Worm (Caenorhabditis elegans) whole organism, late embryonic: ENCODE data around the gene mbk-2.

ENCODE experiments used
- C08G9.2 ChIP-seq: sonication (generic microtip); optimal IDR thresholded peaks from 2 replicates; lab custom pipeline; 2016; ENCODE audit warnings: mild to moderate bottlenecking, missing genetic modification characterization, moderate library complexity, missing compliant biosample characterization
- C38D4.7 ChIP-seq: fragments of 200-800 bp; sonication (Bioruptor generic); optimal IDR thresholded peaks from 2 replicates; lab custom pipeline; 2018; ENCODE audit warnings: mild to moderate bottlenecking, missing genetic modification characterization, moderate library complexity, missing compliant biosample characterization
- K02D7.2 ChIP-seq: sonication (generic microtip); optimal IDR thresholded peaks from 2 replicates; lab custom pipeline; 2017; ENCODE audit warnings: mild to moderate bottlenecking, missing genetic modification characterization, missing compliant biosample characterization
- T23F11.4 ChIP-seq: fragments of 200-800 bp; sonication (Bioruptor generic); optimal IDR thresholded peaks from 2 replicates; lab custom pipeline; 2018; ENCODE audit warnings: mild to moderate bottlenecking, missing genetic modification characterization, missing compliant biosample characterization
- ama-1 ChIP-seq: fragments of 150-350 bp; optimal IDR thresholded peaks from 2 replicates; lab custom pipeline; 2014
- ceh-2 ChIP-seq: sonication (generic microtip); optimal IDR thresholded peaks from 2 replicates; lab custom pipeline; 2016; ENCODE audit warnings: missing genotype, missing genetic modification characterization, missing compliant biosample characterization
- ceh-22 ChIP-seq: sonication (generic microtip); optimal IDR thresholded peaks from 2 replicates; lab custom pipeline; 2017; ENCODE audit warnings: missing biosample characterization, missing genetic modification characterization
- ceh-34 ChIP-seq: sonication (generic microtip); optimal IDR thresholded peaks from 2 replicates; lab custom pipeline; 2016; ENCODE audit warnings: mild to moderate bottlenecking, missing genetic modification characterization, missing compliant biosample characterization
- ceh-45 ChIP-seq: fragments of 200-800 bp; sonication (Bioruptor generic); IDR thresholded peaks from 2 replicates; pipeline ENCODE4 v1.3.6; 2022; ENCODE audit warnings: missing genetic modification reagents, missing genetic modification characterization, missing compliant biosample characterization
- ceh-48 ChIP-seq: sonication (generic microtip); optimal IDR thresholded peaks from 2 replicates; lab custom pipeline; 2016; ENCODE audit warnings: missing genetic modification characterization, inconsistent platforms, missing compliant biosample characterization
- ceh-9 ChIP-seq: sonication (generic microtip); optimal IDR thresholded peaks from 2 replicates; lab custom pipeline; 2016; ENCODE audit warnings: mild to moderate bottlenecking, missing genetic modification characterization, inconsistent platforms, missing compliant biosample characterization
- dve-1 ChIP-seq: sonication (generic microtip); optimal IDR thresholded peaks from 2 replicates; lab custom pipeline; 2017; ENCODE audit warnings: antibody characterized with exemption, mild to moderate bottlenecking, missing genetic modification characterization, missing compliant biosample characterization
- elt-2 ChIP-seq: sonication (generic microtip); optimal IDR thresholded peaks from 2 replicates; lab custom pipeline; 2016; ENCODE audit warnings: missing genetic modification reagents, missing genetic modification characterization, missing compliant biosample characterization
- fax-1 ChIP-seq: sonication (generic microtip); optimal IDR thresholded peaks from 2 replicates; lab custom pipeline; 2016; ENCODE audit warnings: missing genotype, missing genetic modification characterization, missing compliant biosample characterization
- fkh-6 ChIP-seq: sonication (generic microtip); optimal IDR thresholded peaks from 2 replicates; lab custom pipeline; 2016; ENCODE audit warnings: missing genetic modification characterization, missing compliant biosample characterization
- gmeb-2 ChIP-seq: sonication (generic microtip); optimal IDR thresholded peaks from 2 replicates; lab custom pipeline; 2016; ENCODE audit warnings: missing genetic modification characterization, inconsistent platforms, missing compliant biosample characterization
- hlh-30 ChIP-seq: sonication (generic microtip); optimal IDR thresholded peaks from 2 replicates; lab custom pipeline; 2017; ENCODE audit warnings: antibody characterized with exemption, missing genetic modification characterization, missing compliant biosample characterization; ENCODE audit not compliant: insufficient read depth
- hlh-6 ChIP-seq: sonication (generic microtip); optimal IDR thresholded peaks from 2 replicates; lab custom pipeline; 2016; ENCODE audit warnings: missing genotype, missing genetic modification characterization, missing compliant biosample characterization
- lim-6 ChIP-seq: sonication (generic microtip); optimal IDR thresholded peaks from 2 replicates; lab custom pipeline; 2016; ENCODE audit warnings: missing genetic modification characterization, missing compliant biosample characterization
- madf-2 ChIP-seq: sonication (generic microtip); optimal IDR thresholded peaks from 2 replicates; lab custom pipeline; 2017; ENCODE audit warnings: missing genetic modification characterization, missing compliant biosample characterization
- mec-3 ChIP-seq: sonication (generic microtip); optimal IDR thresholded peaks from 2 replicates; lab custom pipeline; 2016; ENCODE audit warnings: borderline replicate concordance, missing genetic modification characterization, missing compliant biosample characterization
- nhr-232 ChIP-seq: sonication (generic microtip); optimal IDR thresholded peaks from 2 replicates; lab custom pipeline; 2016; ENCODE audit warnings: missing genetic modification characterization, missing compliant biosample characterization
- npax-4 ChIP-seq: sonication (generic microtip); optimal IDR thresholded peaks from 2 replicates; lab custom pipeline; 2016; ENCODE audit warnings: missing genetic modification characterization, missing compliant biosample characterization
- odd-2 ChIP-seq: sonication (generic microtip); optimal IDR thresholded peaks from 2 replicates; lab custom pipeline; 2017; ENCODE audit warnings: antibody characterized with exemption, mild to moderate bottlenecking, missing genetic modification characterization, missing compliant biosample characterization
- pat-9 ChIP-seq: fragments of 200-800 bp; sonication (Bioruptor generic); optimal IDR thresholded peaks from 2 replicates; lab custom pipeline; 2018; ENCODE audit warnings: mild to moderate bottlenecking, missing genetic modification characterization, moderate library complexity, missing compliant biosample characterization
- pha-2 ChIP-seq: sonication (generic microtip); optimal IDR thresholded peaks from 2 replicates; lab custom pipeline; 2017; ENCODE audit warnings: mild to moderate bottlenecking, missing genetic modification characterization, missing compliant biosample characterization
- pha-4 ChIP-seq: fragments of 150-350 bp; optimal IDR thresholded peaks from 2 replicates; lab custom pipeline; 2018; ENCODE audit warnings: missing biosample characterization, missing genetic modification reagents, missing genetic modification characterization
- pqm-1 ChIP-seq: sonication (generic microtip); optimal IDR thresholded peaks from 2 replicates; lab custom pipeline; 2016; ENCODE audit warnings: missing genetic modification characterization, missing compliant biosample characterization
- pros-1 ChIP-seq: fragments of 150-350 bp; optimal IDR thresholded peaks from 2 replicates; lab custom pipeline; 2014; ENCODE audit warnings: missing biosample characterization, missing genetic modification reagents, missing genetic modification characterization
- rnt-1 ChIP-seq: sonication (generic microtip); optimal IDR thresholded peaks from 2 replicates; lab custom pipeline; 2016; ENCODE audit warnings: missing genetic modification characterization, missing compliant biosample characterization
- sox-4 ChIP-seq: sonication (generic microtip); optimal IDR thresholded peaks from 2 replicates; lab custom pipeline; 2017; ENCODE audit warnings: mild to moderate bottlenecking, missing genetic modification characterization, inconsistent platforms, missing compliant biosample characterization
- tbx-7 ChIP-seq: sonication (generic microtip); optimal IDR thresholded peaks from 2 replicates; lab custom pipeline; 2016; ENCODE audit warnings: missing genotype, missing genetic modification characterization, missing compliant biosample characterization
- unc-3 ChIP-seq, 2 experiments: fragments of 200-800 bp in 1 of 2; sonication (Bioruptor generic) in 1 of 2; sonication (generic microtip) in 1 of 2; conservative IDR thresholded peaks in 1 of 2; optimal IDR thresholded peaks in 1 of 2; 2 replicates each; pipeline versions ENCODE4 v1.3.6 to Lab custom; 2016 to 2022; ENCODE audit warnings: missing compliant biosample characterization in 2 of 2, missing genetic modification characterization in 2 of 2, missing genetic modification reagents in 1 of 2
- unc-55 ChIP-seq: sonication (generic microtip); optimal IDR thresholded peaks from 2 replicates; lab custom pipeline; 2017; ENCODE audit warnings: missing biosample characterization, missing genetic modification reagents, missing genetic modification characterization
- zip-5 ChIP-seq: sonication (generic microtip); optimal IDR thresholded peaks from 2 replicates; lab custom pipeline; 2016; ENCODE audit warnings: missing genetic modification characterization, missing compliant biosample characterization

The mbk-2 gene

DNA sequence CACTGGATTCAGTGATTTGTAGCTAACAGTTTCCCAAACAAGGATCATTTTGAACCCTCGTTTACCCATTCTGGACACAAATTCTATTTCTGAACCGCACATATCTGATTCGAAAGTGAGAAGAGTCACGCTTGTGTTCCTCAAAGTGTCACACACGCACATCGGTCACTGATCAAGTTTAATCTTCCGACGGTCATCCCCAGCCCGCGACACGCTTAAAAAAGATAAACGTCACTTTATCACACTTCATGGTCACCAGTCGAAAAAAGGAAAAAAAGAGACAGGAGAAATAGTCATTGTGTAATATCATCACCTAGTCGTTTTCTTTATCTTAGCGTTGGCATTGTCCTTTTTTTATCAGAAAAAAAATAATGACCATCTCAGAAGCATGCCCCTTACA is 68.7 kb downstream of the mbk-2 start:
- TF ChIP-seq fax-1 (tag; lab: Kevin White, UChicago): no peak
- TF ChIP-seq ceh-48: no peak
- no peak for TF ChIP-seq C08G9.2 (tag; lab: Kevin White, UChicago)
- no peak for TF ChIP-seq C38D4.7 (GFP tag; lab: Kevin White, UChicago)
- no peak for TF ChIP-seq elt-2 (tag; lab: Kevin White, UChicago)
- no peak for TF ChIP-seq ceh-45 (GFP tag; lab: Robert Waterston, UW)
- no peak for TF ChIP-seq ceh-22 (tag; lab: Kevin White, UChicago)
- no peak for TF ChIP-seq hlh-30 (tag; lab: Kevin White, UChicago)
- TF ChIP-seq unc-3 (GFP tag; conservative IDR thresholded peaks at IDR 0.05; lab: Robert Waterston, UW): no peak
- no peak for TF ChIP-seq unc-3 (tag; optimal IDR thresholded peaks at IDR 0.05; lab: Kevin White, UChicago)
- TF ChIP-seq tbx-7 (tag; lab: Kevin White, UChicago): no peak
- TF ChIP-seq T23F11.4 (GFP tag; lab: Kevin White, UChicago): no peak
- TF ChIP-seq hlh-6 (tag; lab: Kevin White, UChicago): no peak
- no peak for TF ChIP-seq unc-55 (GFP tag; lab: Kevin White, UChicago)
- no peak for TF ChIP-seq pqm-1 (tag; lab: Kevin White, UChicago)
- no peak for TF ChIP-seq nhr-232 (tag; lab: Kevin White, UChicago)

- TF ChIP-seq ama-1 (lab: Kevin White, UChicago) (no peak), ceh-34 (tag; lab: Kevin White, UChicago) (no peak), npax-4 (tag; lab: Kevin White, UChicago) (no peak), gmeb-2 (tag; lab: Kevin White, UChicago) (no peak), pat-9 (no peak), dve-1 (tag; lab: Kevin White, UChicago) (no peak), zip-5 (no peak)
Observed at ce11 chrIV:13078342-13078741, 69.4 kb downstream of the mbk-2 start.

DNA sequence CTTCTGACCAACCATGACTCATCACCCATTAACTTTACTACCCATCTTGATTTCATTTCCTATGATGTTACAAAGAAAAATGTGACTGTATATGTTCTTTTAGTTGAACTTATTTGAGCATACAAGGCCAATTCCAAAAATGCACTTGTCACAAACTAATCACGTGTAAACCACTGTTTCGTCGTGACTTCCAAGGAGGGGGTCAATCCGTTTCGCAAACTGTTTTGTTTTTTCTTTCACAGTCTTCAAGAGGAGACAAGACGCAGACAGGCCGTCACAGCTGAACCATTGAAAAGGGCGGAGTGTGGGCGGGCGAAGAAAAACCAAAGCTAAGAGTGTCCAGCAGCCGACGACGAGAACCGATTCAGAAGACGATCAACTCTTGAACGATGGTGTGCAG is 70.2 kb downstream of the mbk-2 start, which contains the start of gene C39E9.8:
TSS of gene C39E9.8 (plus strand) at position 328 of the 400 bp plus-strand sequence.
- TF ChIP-seq madf-2 (no peak), pros-1 (tag; lab: Kevin White, UChicago) (no peak), ceh-9 (tag; lab: Kevin White, UChicago) (no peak), pha-2 (tag; lab: Kevin White, UChicago) (no peak), elt-2 (tag; lab: Kevin White, UChicago) (no peak)

- TF ChIP-seq sox-4 (tag; lab: Kevin White, UChicago) (no peak), mec-3 (tag; lab: Kevin White, UChicago) (no peak), rnt-1 (tag; lab: Kevin White, UChicago) (no peak), K02D7.2 (no peak), tbx-7 (tag; lab: Kevin White, UChicago) (no peak), pha-4 (tag; lab: Kevin White, UChicago) (no peak), ama-1 (lab: Kevin White, UChicago) (no peak), T23F11.4 (GFP tag; lab: Kevin White, UChicago) (no peak), fkh-6 (tag; lab: Kevin White, UChicago) (no peak)
Observed at ce11 chrIV:13080185-13080584, 71.2 kb downstream of the mbk-2 start.

- no peak for TF ChIP-seq fkh-6 (tag; lab: Kevin White, UChicago)
Observed at ce11 chrIV:13080861-13081260, 71.9 kb downstream of the mbk-2 start.

DNA sequence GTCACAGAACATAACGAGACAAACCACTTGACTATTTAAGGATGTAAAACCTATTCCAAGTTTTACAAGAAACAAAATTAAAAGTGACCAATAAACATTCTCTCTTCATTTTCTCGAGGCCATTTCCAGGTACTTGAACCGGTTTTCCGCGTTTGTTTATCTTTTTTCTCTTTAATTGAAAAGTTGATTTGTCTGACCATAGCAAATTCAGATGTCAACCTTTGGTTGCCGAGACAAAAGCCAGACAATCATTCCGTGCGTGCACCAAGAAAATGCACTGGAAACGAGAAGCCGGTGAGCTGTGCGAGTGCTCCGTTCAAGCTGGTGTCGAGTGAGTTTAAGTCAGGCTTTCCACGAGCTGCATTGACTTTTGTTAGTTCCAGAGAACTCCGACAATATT is 73.1 kb downstream of the mbk-2 start:
- TF ChIP-seq ceh-2 (tag; lab: Kevin White, UChicago) (no peak), odd-2 (tag; lab: Kevin White, UChicago) (no peak), madf-2 (no peak), lim-6 (tag; lab: Kevin White, UChicago) (no peak)
